Worm (Caenorhabditis elegans) whole organism, late embryonic: ENCODE results near the gene rpl-33.
A peak's percentile ranks its signal among the peaks of the same experiment; 100 is the strongest.

ENCODE experiments used
- C08G9.2 ChIP-seq: sonication (generic microtip); optimal IDR thresholded peaks from 2 replicates; lab custom pipeline; 2016; ENCODE audit warnings: mild to moderate bottlenecking, missing genetic modification characterization, moderate library complexity, missing compliant biosample characterization
- F13H6.1 ChIP-seq: sonication (generic microtip); optimal IDR thresholded peaks from 2 replicates; lab custom pipeline; 2016; ENCODE audit warnings: missing genetic modification characterization, missing compliant biosample characterization
- K09A11.1 ChIP-seq: sonication (generic microtip); optimal IDR thresholded peaks from 2 replicates; lab custom pipeline; 2017; ENCODE audit warnings: antibody characterized with exemption, mild to moderate bottlenecking, missing genetic modification characterization, missing compliant biosample characterization; ENCODE audit not compliant: insufficient read depth
- T23F11.4 ChIP-seq: fragments of 200-800 bp; sonication (Bioruptor generic); optimal IDR thresholded peaks from 2 replicates; lab custom pipeline; 2018; ENCODE audit warnings: mild to moderate bottlenecking, missing genetic modification characterization, missing compliant biosample characterization
- Y22D7AL.16 ChIP-seq: sonication (generic microtip); optimal IDR thresholded peaks from 2 replicates; lab custom pipeline; 2016; ENCODE audit warnings: missing genetic modification characterization, missing compliant biosample characterization
- ahr-1 ChIP-seq: sonication (generic microtip); optimal IDR thresholded peaks from 2 replicates; lab custom pipeline; 2016; ENCODE audit warnings: missing genetic modification characterization, missing compliant biosample characterization
- ceh-18 ChIP-seq: sonication (generic microtip); optimal IDR thresholded peaks from 2 replicates; lab custom pipeline; 2016; ENCODE audit warnings: missing genetic modification characterization, missing compliant biosample characterization
- ceh-19 ChIP-seq: fragments of 200-800 bp; sonication (Bioruptor generic); optimal IDR thresholded peaks from 2 replicates; lab custom pipeline; 2018; ENCODE audit warnings: mild to moderate bottlenecking, missing genetic modification characterization, missing compliant biosample characterization
- ceh-2 ChIP-seq: sonication (generic microtip); optimal IDR thresholded peaks from 2 replicates; lab custom pipeline; 2016; ENCODE audit warnings: missing genotype, missing genetic modification characterization, missing compliant biosample characterization
- ceh-24 ChIP-seq: sonication (generic microtip); optimal IDR thresholded peaks from 2 replicates; lab custom pipeline; 2016; ENCODE audit warnings: mild to moderate bottlenecking, missing genetic modification characterization, missing compliant biosample characterization
- ceh-30 ChIP-seq: fragments of 150-350 bp; optimal IDR thresholded peaks from 2 replicates; lab custom pipeline; 2014; ENCODE audit warnings: missing biosample characterization, missing genetic modification characterization
- ceh-31 ChIP-seq: sonication (generic microtip); optimal IDR thresholded peaks from 2 replicates; lab custom pipeline; 2016; ENCODE audit warnings: missing genetic modification characterization, missing compliant biosample characterization
- ceh-34 ChIP-seq: sonication (generic microtip); optimal IDR thresholded peaks from 2 replicates; lab custom pipeline; 2016; ENCODE audit warnings: mild to moderate bottlenecking, missing genetic modification characterization, missing compliant biosample characterization
- ceh-45 ChIP-seq: fragments of 200-800 bp; sonication (Bioruptor generic); IDR thresholded peaks from 2 replicates; pipeline ENCODE4 v1.3.6; 2022; ENCODE audit warnings: missing genetic modification reagents, missing genetic modification characterization, missing compliant biosample characterization
- ceh-6 ChIP-seq: fragments of 200-800 bp; sonication (Bioruptor generic); optimal IDR thresholded peaks from 2 replicates; lab custom pipeline; 2018; ENCODE audit warnings: mild to moderate bottlenecking, missing genetic modification characterization, missing compliant biosample characterization
- ceh-9 ChIP-seq: sonication (generic microtip); optimal IDR thresholded peaks from 2 replicates; lab custom pipeline; 2016; ENCODE audit warnings: mild to moderate bottlenecking, missing genetic modification characterization, inconsistent platforms, missing compliant biosample characterization
- dmd-4 ChIP-seq: sonication (generic microtip); optimal IDR thresholded peaks from 2 replicates; lab custom pipeline; 2016; ENCODE audit warnings: borderline replicate concordance, missing genetic modification characterization, missing compliant biosample characterization
- dve-1 ChIP-seq: sonication (generic microtip); optimal IDR thresholded peaks from 2 replicates; lab custom pipeline; 2017; ENCODE audit warnings: antibody characterized with exemption, mild to moderate bottlenecking, missing genetic modification characterization, missing compliant biosample characterization
- ets-4 ChIP-seq: sonication (generic microtip); optimal IDR thresholded peaks from 2 replicates; lab custom pipeline; 2016; ENCODE audit warnings: missing genetic modification characterization, missing compliant biosample characterization
- eyg-1 ChIP-seq: sonication (generic microtip); optimal IDR thresholded peaks from 2 replicates; lab custom pipeline; 2016; ENCODE audit warnings: missing genotype, missing genetic modification characterization, missing compliant biosample characterization
- fax-1 ChIP-seq: sonication (generic microtip); optimal IDR thresholded peaks from 2 replicates; lab custom pipeline; 2016; ENCODE audit warnings: missing genotype, missing genetic modification characterization, missing compliant biosample characterization
- fkh-10 ChIP-seq: fragments of 150-350 bp; optimal IDR thresholded peaks from 2 replicates; lab custom pipeline; 2014; ENCODE audit warnings: missing biosample characterization, missing genetic modification reagents, missing genetic modification characterization
- fkh-6 ChIP-seq: sonication (generic microtip); optimal IDR thresholded peaks from 2 replicates; lab custom pipeline; 2016; ENCODE audit warnings: missing genetic modification characterization, missing compliant biosample characterization
- hlh-15 ChIP-seq: sonication (generic microtip); optimal IDR thresholded peaks from 2 replicates; lab custom pipeline; 2016; ENCODE audit warnings: missing genetic modification characterization, missing compliant biosample characterization
- hlh-30 ChIP-seq: sonication (generic microtip); optimal IDR thresholded peaks from 2 replicates; lab custom pipeline; 2017; ENCODE audit warnings: antibody characterized with exemption, missing genetic modification characterization, missing compliant biosample characterization; ENCODE audit not compliant: insufficient read depth
- hlh-6 ChIP-seq: sonication (generic microtip); optimal IDR thresholded peaks from 2 replicates; lab custom pipeline; 2016; ENCODE audit warnings: missing genotype, missing genetic modification characterization, missing compliant biosample characterization
- hlh-8 ChIP-seq: sonication (generic microtip); optimal IDR thresholded peaks from 2 replicates; lab custom pipeline; 2016; ENCODE audit warnings: missing genotype, missing genetic modification characterization, missing compliant biosample characterization
- lim-6 ChIP-seq: sonication (generic microtip); optimal IDR thresholded peaks from 2 replicates; lab custom pipeline; 2016; ENCODE audit warnings: missing genetic modification characterization, missing compliant biosample characterization
- madf-2 ChIP-seq: sonication (generic microtip); optimal IDR thresholded peaks from 2 replicates; lab custom pipeline; 2017; ENCODE audit warnings: missing genetic modification characterization, missing compliant biosample characterization
- mec-3 ChIP-seq: sonication (generic microtip); optimal IDR thresholded peaks from 2 replicates; lab custom pipeline; 2016; ENCODE audit warnings: borderline replicate concordance, missing genetic modification characterization, missing compliant biosample characterization
- nfya-1 ChIP-seq: sonication (generic microtip); optimal IDR thresholded peaks from 2 replicates; lab custom pipeline; 2017; ENCODE audit warnings: missing genetic modification characterization, mild to moderate bottlenecking, missing compliant biosample characterization, antibody characterized with exemption, moderate library complexity
- nhr-11 ChIP-seq: fragments of 150-350 bp; optimal IDR thresholded peaks from 2 replicates; lab custom pipeline; 2014; ENCODE audit warnings: missing biosample characterization, missing genetic modification characterization
- nhr-232 ChIP-seq: sonication (generic microtip); optimal IDR thresholded peaks from 2 replicates; lab custom pipeline; 2016; ENCODE audit warnings: missing genetic modification characterization, missing compliant biosample characterization
- npax-4 ChIP-seq: sonication (generic microtip); optimal IDR thresholded peaks from 2 replicates; lab custom pipeline; 2016; ENCODE audit warnings: missing genetic modification characterization, missing compliant biosample characterization
- odd-2 ChIP-seq: sonication (generic microtip); optimal IDR thresholded peaks from 2 replicates; lab custom pipeline; 2017; ENCODE audit warnings: antibody characterized with exemption, mild to moderate bottlenecking, missing genetic modification characterization, missing compliant biosample characterization
- pha-4 ChIP-seq: fragments of 150-350 bp; optimal IDR thresholded peaks from 2 replicates; lab custom pipeline; 2018; ENCODE audit warnings: missing biosample characterization, missing genetic modification reagents, missing genetic modification characterization
- pros-1 ChIP-seq: fragments of 150-350 bp; optimal IDR thresholded peaks from 2 replicates; lab custom pipeline; 2014; ENCODE audit warnings: missing biosample characterization, missing genetic modification reagents, missing genetic modification characterization
- rnt-1 ChIP-seq: sonication (generic microtip); optimal IDR thresholded peaks from 2 replicates; lab custom pipeline; 2016; ENCODE audit warnings: missing genetic modification characterization, missing compliant biosample characterization
- sdc-2 ChIP-seq: sonication (generic microtip); optimal IDR thresholded peaks from 2 replicates; lab custom pipeline; 2016; ENCODE audit warnings: missing genotype, missing genetic modification characterization, missing compliant biosample characterization
- sox-2 ChIP-seq: fragments of 200-800 bp; sonication (Bioruptor generic); IDR thresholded peaks from 2 replicates; pipeline ENCODE4 v1.3.6; 2022; ENCODE audit warnings: missing genetic modification reagents, missing genetic modification characterization, missing compliant biosample characterization
- sox-4 ChIP-seq: sonication (generic microtip); optimal IDR thresholded peaks from 2 replicates; lab custom pipeline; 2017; ENCODE audit warnings: mild to moderate bottlenecking, missing genetic modification characterization, inconsistent platforms, missing compliant biosample characterization
- syd-9 ChIP-seq: sonication (generic microtip); optimal IDR thresholded peaks from 2 replicates; lab custom pipeline; 2016; ENCODE audit warnings: mild to moderate bottlenecking, missing genetic modification characterization, moderate library complexity, missing compliant biosample characterization
- tbx-2 ChIP-seq: sonication (generic microtip); optimal IDR thresholded peaks from 2 replicates; lab custom pipeline; 2016; ENCODE audit warnings: missing genetic modification characterization, missing compliant biosample characterization
- unc-3 ChIP-seq, 2 experiments: fragments of 200-800 bp in 1 of 2; sonication (Bioruptor generic) in 1 of 2; sonication (generic microtip) in 1 of 2; conservative IDR thresholded peaks in 1 of 2; optimal IDR thresholded peaks in 1 of 2; 2 replicates each; pipeline versions ENCODE4 v1.3.6 to Lab custom; 2016 to 2022; ENCODE audit warnings: missing compliant biosample characterization in 2 of 2, missing genetic modification characterization in 2 of 2, missing genetic modification reagents in 1 of 2
- unc-42 ChIP-seq: sonication (generic microtip); optimal IDR thresholded peaks from 2 replicates; lab custom pipeline; 2016; ENCODE audit warnings: missing genotype, missing genetic modification characterization, missing compliant biosample characterization
- unc-55 ChIP-seq: sonication (generic microtip); optimal IDR thresholded peaks from 2 replicates; lab custom pipeline; 2017; ENCODE audit warnings: missing biosample characterization, missing genetic modification reagents, missing genetic modification characterization
- unc-86 ChIP-seq: sonication (generic microtip); optimal IDR thresholded peaks from 2 replicates; lab custom pipeline; 2016; ENCODE audit warnings: missing genetic modification characterization, missing compliant biosample characterization
- ztf-16 ChIP-seq: sonication (generic microtip); optimal IDR thresholded peaks from 2 replicates; lab custom pipeline; 2017; ENCODE audit warnings: missing genetic modification characterization, missing compliant biosample characterization

Gene rpl-33

ce11 chrII:7072315-7072589 lies 33.1 kb upstream of the rpl-33 start, which contains the start of gene kars-1:
Gene kars-1, minus strand, starts transcription at chrII:7072415.
- TF ChIP-seq npax-4 (no peak), ceh-31 (no peak), ceh-2 (no peak), K09A11.1 (tag; lab: Kevin White, UChicago) (no peak), odd-2 (tag; lab: Kevin White, UChicago) (no peak), ceh-45 (GFP tag; lab: Robert Waterston, UW) (no peak), syd-9 (tag; lab: Kevin White, UChicago) (no peak), nfya-1 (tag; lab: Kevin White, UChicago) (no peak), ahr-1 (no peak), F13H6.1 (tag; lab: Kevin White, UChicago) (no peak), dve-1 (tag; lab: Kevin White, UChicago) (no peak), sox-4 (tag; lab: Kevin White, UChicago) (no peak), unc-86 (no peak), pros-1 (tag; lab: Kevin White, UChicago) (no peak), fkh-10 (GFP tag; lab: Kevin White, UChicago) (no peak), ceh-24 (tag; lab: Kevin White, UChicago) (no peak), lim-6 (tag; lab: Kevin White, UChicago) (no peak), nhr-11 (tag; lab: Kevin White, UChicago) (no peak), unc-42 (no peak), dmd-4 (tag; lab: Kevin White, UChicago) (no peak)
- TF ChIP-seq, all 69 proteins: peak for 0

- TF ChIP-seq npax-4 = no peak
- TF ChIP-seq ceh-30 (tag; lab: Kevin White, UChicago) = no peak
- TF ChIP-seq ceh-2 = peak; percentile 84
- no peak for TF ChIP-seq hlh-30 (tag; lab: Kevin White, UChicago)
- TF ChIP-seq madf-2 (tag; lab: Kevin White, UChicago) = no peak
- TF ChIP-seq eyg-1 (tag; lab: Kevin White, UChicago) = no peak
- TF ChIP-seq nhr-232 = no peak
- no peak for TF ChIP-seq ceh-9 (tag; lab: Kevin White, UChicago)
- TF ChIP-seq Y22D7AL.16 (tag; lab: Kevin White, UChicago) = no peak
- TF ChIP-seq T23F11.4 (GFP tag; lab: Kevin White, UChicago) = no peak
- TF ChIP-seq rnt-1 (tag; lab: Kevin White, UChicago) = peak; percentile 82
- TF ChIP-seq hlh-6 (tag; lab: Kevin White, UChicago) = no peak
- TF ChIP-seq ceh-6 (GFP tag; lab: Kevin White, UChicago) = no peak
- TF ChIP-seq pha-4 (tag; lab: Kevin White, UChicago) = no peak
- TF ChIP-seq ztf-16 (tag; lab: Kevin White, UChicago) = peak; percentile 59
- no peak for TF ChIP-seq ceh-45 (GFP tag; lab: Robert Waterston, UW)
- peak; percentile 93 for TF ChIP-seq unc-42
- no peak for TF ChIP-seq ceh-34 (tag; lab: Kevin White, UChicago)
- peak; percentile 87 for TF ChIP-seq C08G9.2
- peak; percentile 83 for TF ChIP-seq fax-1 (tag; lab: Kevin White, UChicago)
- no peak for TF ChIP-seq sox-2 (GFP tag; lab: Robert Waterston, UW)
- peak; percentile 7 for TF ChIP-seq fkh-6 (tag; lab: Kevin White, UChicago)
- peak; percentile 69 for TF ChIP-seq ahr-1
- TF ChIP-seq sdc-2 (tag; lab: Kevin White, UChicago) = no peak
- no peak for TF ChIP-seq ceh-19 (GFP tag; lab: Kevin White, UChicago)
- TF ChIP-seq unc-3 (GFP tag; conservative IDR thresholded peaks at IDR 0.05; lab: Robert Waterston, UW) = no peak
- no peak for TF ChIP-seq unc-3 (tag; optimal IDR thresholded peaks at IDR 0.05; lab: Kevin White, UChicago)
- TF ChIP-seq odd-2 (tag; lab: Kevin White, UChicago) = no peak
- peak; percentile 51 for TF ChIP-seq ceh-18
- TF ChIP-seq tbx-2 (tag; lab: Kevin White, UChicago) = peak; percentile 76
- TF ChIP-seq ets-4 (tag; lab: Kevin White, UChicago) = peak; percentile 84
- peak; percentile 39 for TF ChIP-seq nfya-1 (tag; lab: Kevin White, UChicago)
- TF ChIP-seq pros-1 (tag; lab: Kevin White, UChicago) = no peak
- TF ChIP-seq unc-86 = peak; percentile 5
- TF ChIP-seq hlh-8 (tag; lab: Kevin White, UChicago) = peak; percentile 59
- no peak for TF ChIP-seq nhr-11 (tag; lab: Kevin White, UChicago)
- TF ChIP-seq unc-55 = no peak
- TF ChIP-seq hlh-15 = peak; percentile 17
- no peak for TF ChIP-seq mec-3 (tag; lab: Kevin White, UChicago)
These were observed 32.5 kb upstream of the rpl-33 start for ce11 chrII:7072590-7073536.
